Fruit fly (Drosophila melanogaster) whole organism, embryonic: Measurements from ENCODE around the gene prg.

ENCODE experiments used
- Ada2b ChIP-seq: fragments of 200-800 bp; sonication (Bioruptor generic); IDR thresholded peaks from 2 replicates; pipeline ENCODE4 v1.3.6; 2022; ENCODE audit warnings: missing biosample characterization, missing genetic modification characterization
- BEAF-32 ChIP-seq: fragments of 200-800 bp; sonication (Bioruptor generic); optimal IDR thresholded peaks from 3 replicates; lab custom pipeline; 2017; ENCODE audit warnings: missing biosample characterization, missing genetic modification characterization, mild to moderate bottlenecking, moderate library complexity, missing genetic modification reagents
- CG10366 ChIP-seq: fragments of 200-800 bp; sonication (Bioruptor generic); IDR thresholded peaks from 2 replicates; pipeline ENCODE4 v1.3.6; 2022; ENCODE audit warnings: missing biosample characterization, missing genetic modification characterization
- CG12155 ChIP-seq: fragments of 200-800 bp; sonication (Bioruptor generic); optimal IDR thresholded peaks from 3 replicates; lab custom pipeline; 2016; ENCODE audit warnings: missing biosample characterization, missing genetic modification characterization
- CG12299 ChIP-seq: fragments of 200-800 bp; sonication (Bioruptor generic); optimal IDR thresholded peaks from 2 replicates; lab custom pipeline; 2018; ENCODE audit warnings: missing biosample characterization, mild to moderate bottlenecking, missing genetic modification characterization
- CG13296 ChIP-seq: fragments of 200-800 bp; sonication (Bioruptor generic); optimal IDR thresholded peaks from 3 replicates; lab custom pipeline; 2018; ENCODE audit warnings: missing biosample characterization, mild to moderate bottlenecking, missing genetic modification characterization
- CG1602 ChIP-seq: fragments of 200-800 bp; sonication (Bioruptor generic); optimal IDR thresholded peaks from 3 replicates; lab custom pipeline; 2016; ENCODE audit warnings: missing biosample characterization, missing genetic modification characterization
- CG17568 ChIP-seq: fragments of 200-800 bp; sonication (Bioruptor generic); optimal IDR thresholded peaks from 2 replicates; lab custom pipeline; 2018; ENCODE audit warnings: missing biosample characterization, mild to moderate bottlenecking, missing genetic modification characterization, moderate library complexity
- CG17612 ChIP-seq: fragments of 200-800 bp; sonication (Bioruptor generic); IDR thresholded peaks from 2 replicates; pipeline ENCODE4 v1.3.6; 2022; ENCODE audit warnings: missing biosample characterization, missing genetic modification characterization
- CG1832 ChIP-seq: fragments of 200-800 bp; sonication (Bioruptor generic); optimal IDR thresholded peaks from 2 replicates; lab custom pipeline; 2017; ENCODE audit warnings: missing biosample characterization, mild to moderate bottlenecking, missing genetic modification characterization, inconsistent platforms
- CG18599 ChIP-seq: fragments of 200-800 bp; sonication (Bioruptor generic); optimal IDR thresholded peaks from 3 replicates; lab custom pipeline; 2017; ENCODE audit warnings: missing biosample characterization, missing genetic modification characterization, mild to moderate bottlenecking, moderate library complexity, missing genetic modification reagents
- CG2199 ChIP-seq: fragments of 200-800 bp; sonication (Bioruptor generic); IDR thresholded peaks from 3 replicates; pipeline ENCODE4 v1.3.6; 2022; ENCODE audit warnings: missing biosample characterization, missing genetic modification characterization
- CG30431 ChIP-seq: fragments of 200-800 bp; sonication (Bioruptor generic); optimal IDR thresholded peaks from 2 replicates; lab custom pipeline; 2017; ENCODE audit warnings: missing biosample characterization, missing genetic modification characterization
- CG4404 ChIP-seq: fragments of 200-800 bp; sonication (Bioruptor generic); IDR thresholded peaks from 2 replicates; pipeline ENCODE4 v1.3.6; 2022; ENCODE audit warnings: missing biosample characterization, missing genetic modification characterization
- CG4617 ChIP-seq: fragments of 200-800 bp; sonication (Bioruptor generic); optimal IDR thresholded peaks from 3 replicates; lab custom pipeline; 2016; ENCODE audit warnings: missing biosample characterization, missing genetic modification characterization, borderline replicate concordance
- CG5245 ChIP-seq: fragments of 200-800 bp; sonication (Bioruptor generic); optimal IDR thresholded peaks from 3 replicates; lab custom pipeline; 2016; ENCODE audit warnings: missing biosample characterization, missing genetic modification characterization
- CG8290 ChIP-seq, 3 experiments: fragments of 200-800 bp; sonication (Bioruptor generic); optimal IDR thresholded peaks; 2 replicates each; lab custom pipeline; 2016 to 2019; ENCODE audit warnings: missing biosample characterization in 3 of 3, missing genetic modification characterization in 3 of 3, mild to moderate bottlenecking in 2 of 3, moderate library complexity in 1 of 3
- CG8359 ChIP-seq: fragments of 200-800 bp; sonication (Bioruptor generic); optimal IDR thresholded peaks from 2 replicates; lab custom pipeline; 2017; ENCODE audit warnings: missing biosample characterization, mild to moderate bottlenecking, missing genetic modification characterization, borderline replicate concordance
- CTCF ChIP-seq: fragments of 200-800 bp; sonication (Bioruptor generic); optimal IDR thresholded peaks from 2 replicates; lab custom pipeline; 2017; ENCODE audit warnings: missing biosample characterization, mild to moderate bottlenecking, missing genetic modification characterization, moderate library complexity
- Camta ChIP-seq: fragments of 200-800 bp; sonication (Bioruptor generic); optimal IDR thresholded peaks from 2 replicates; lab custom pipeline; 2016; ENCODE audit warnings: missing biosample characterization, missing genetic modification characterization
- Dip2 ChIP-seq: fragments of 200-800 bp; sonication (Bioruptor generic); IDR thresholded peaks from 2 replicates; pipeline ENCODE4 v1.3.6; 2022; ENCODE audit warnings: missing biosample characterization, missing genetic modification characterization
- HHEX ChIP-seq: fragments of 200-800 bp; sonication (Bioruptor generic); optimal IDR thresholded peaks from 3 replicates; lab custom pipeline; 2017; ENCODE audit warnings: missing biosample characterization, mild to moderate bottlenecking, missing genetic modification characterization, missing genetic modification reagents
- Hr39 ChIP-seq: fragments of >200 bp; optimal IDR thresholded peaks from 2 replicates; lab custom pipeline; 2017
- Hsf ChIP-seq: fragments of 200-800 bp; sonication (Bioruptor generic); optimal IDR thresholded peaks from 3 replicates; lab custom pipeline; 2016; ENCODE audit warnings: missing biosample characterization, missing genetic modification characterization
- Lhr ChIP-seq: fragments of 200-800 bp; sonication (Bioruptor generic); optimal IDR thresholded peaks from 3 replicates; lab custom pipeline; 2017; ENCODE audit warnings: mild to moderate bottlenecking, missing biosample characterization, missing genetic modification reagents, missing genetic modification characterization
- MBD-R2 ChIP-seq: fragments of 200-800 bp; sonication (Bioruptor generic); IDR thresholded peaks from 2 replicates; pipeline ENCODE4 v1.3.6; 2022; ENCODE audit warnings: missing biosample characterization, missing genetic modification characterization
- NfI ChIP-seq: fragments of 200-800 bp; sonication (Bioruptor generic); optimal IDR thresholded peaks from 3 replicates; lab custom pipeline; 2018; ENCODE audit warnings: missing biosample characterization, mild to moderate bottlenecking, missing genetic modification characterization, moderate library complexity
- PHDP ChIP-seq: fragments of 200-800 bp; sonication (Bioruptor generic); optimal IDR thresholded peaks from 3 replicates; lab custom pipeline; 2018; ENCODE audit warnings: missing biosample characterization, mild to moderate bottlenecking, missing genetic modification characterization, moderate library complexity
- Ptx1 ChIP-seq: fragments of 200-800 bp; sonication (Bioruptor generic); IDR thresholded peaks from 2 replicates; pipeline ENCODE4 v1.3.6; 2022; ENCODE audit warnings: missing biosample characterization, missing genetic modification characterization
- Side ChIP-seq: fragments of 200-800 bp; sonication (Bioruptor generic); optimal IDR thresholded peaks from 2 replicates; lab custom pipeline; 2016; ENCODE audit warnings: missing biosample characterization, missing genetic modification characterization
- Spps ChIP-seq: fragments of 200-800 bp; sonication (Bioruptor generic); optimal IDR thresholded peaks from 2 replicates; lab custom pipeline; 2018; ENCODE audit warnings: missing biosample characterization, mild to moderate bottlenecking, missing genetic modification characterization
- Tbp ChIP-seq: fragments of >200 bp; optimal IDR thresholded peaks from 2 replicates; lab custom pipeline; 2018; ENCODE audit warnings: missing biosample characterization, missing genetic modification characterization
- ato ChIP-seq: fragments of 200-800 bp; sonication (Bioruptor generic); IDR thresholded peaks from 2 replicates; pipeline ENCODE4 v1.3.6; 2022; ENCODE audit warnings: missing biosample characterization, missing genetic modification characterization; ENCODE audit not compliant: partially characterized antibody
- dysf ChIP-seq: fragments of 200-800 bp; sonication (Bioruptor generic); IDR thresholded peaks from 3 replicates; pipeline ENCODE4 v1.3.6; 2022; ENCODE audit warnings: missing biosample characterization, missing genetic modification characterization
- en ChIP-seq: fragments of 200-800 bp; sonication (Bioruptor generic); optimal IDR thresholded peaks from 2 replicates; lab custom pipeline; 2016; ENCODE audit warnings: missing biosample characterization, missing genetic modification characterization
- exex ChIP-seq: fragments of 200-800 bp; sonication (Bioruptor generic); optimal IDR thresholded peaks from 4 replicates; lab custom pipeline; 2018; ENCODE audit warnings: missing biosample characterization, mild to moderate bottlenecking, missing genetic modification characterization, moderate library complexity
- fd102C ChIP-seq: fragments of 200-800 bp; sonication (Bioruptor generic); optimal IDR thresholded peaks from 2 replicates; lab custom pipeline; 2018; ENCODE audit warnings: missing biosample characterization, mild to moderate bottlenecking, missing genetic modification characterization, moderate library complexity
- gem ChIP-seq: fragments of 200-800 bp; sonication (Bioruptor generic); optimal IDR thresholded peaks from 2 replicates; lab custom pipeline; 2019; ENCODE audit warnings: missing biosample characterization, mild to moderate bottlenecking, missing genetic modification characterization, moderate library complexity
- insv ChIP-seq, 2 experiments: fragments of 200-800 bp; sonication (Bioruptor generic); optimal IDR thresholded peaks; 3 replicates each; lab custom pipeline; 2016 to 2018; ENCODE audit warnings: missing biosample characterization in 2 of 2, missing genetic modification characterization in 2 of 2
- nerfin-1 ChIP-seq: fragments of 200-800 bp; sonication (Bioruptor generic); optimal IDR thresholded peaks from 3 replicates; lab custom pipeline; 2019; ENCODE audit warnings: missing biosample characterization, mild to moderate bottlenecking, missing genetic modification characterization, moderate library complexity
- odd ChIP-seq: fragments of 200-800 bp; sonication (Bioruptor generic); optimal IDR thresholded peaks from 2 replicates; lab custom pipeline; 2017; ENCODE audit warnings: missing biosample characterization, mild to moderate bottlenecking, missing genetic modification characterization
- pfk ChIP-seq: fragments of 200-800 bp; sonication (Bioruptor generic); optimal IDR thresholded peaks from 2 replicates; lab custom pipeline; 2018; ENCODE audit warnings: missing biosample characterization, mild to moderate bottlenecking, missing genetic modification characterization, moderate library complexity
- pum ChIP-seq: fragments of 200-800 bp; sonication (Bioruptor generic); optimal IDR thresholded peaks from 2 replicates; lab custom pipeline; 2016; ENCODE audit warnings: missing biosample characterization, missing genetic modification characterization
- run ChIP-seq: fragments of 200-800 bp; sonication (Bioruptor generic); optimal IDR thresholded peaks from 3 replicates; lab custom pipeline; 2018; ENCODE audit warnings: missing biosample characterization, mild to moderate bottlenecking, missing genetic modification characterization
- sim ChIP-seq: fragments of 200-800 bp; sonication (Bioruptor generic); IDR thresholded peaks from 2 replicates; pipeline ENCODE4 v1.3.6; 2022; ENCODE audit warnings: missing biosample characterization, missing genetic modification characterization
- sna ChIP-seq: fragments of 200-800 bp; sonication (Bioruptor generic); IDR thresholded peaks from 2 replicates; pipeline ENCODE4 v1.3.6; 2022; ENCODE audit warnings: missing biosample characterization, missing genetic modification characterization; ENCODE audit not compliant: partially characterized antibody
- ssp ChIP-seq: fragments of 200-800 bp; sonication (Bioruptor generic); IDR thresholded peaks from 2 replicates; pipeline ENCODE4 v1.3.6; 2022; ENCODE audit warnings: missing biosample characterization, missing genetic modification characterization
- tup ChIP-seq: fragments of 200-800 bp; sonication (Bioruptor generic); optimal IDR thresholded peaks from 2 replicates; lab custom pipeline; 2016; ENCODE audit warnings: missing biosample characterization, mild to moderate bottlenecking, missing genetic modification characterization, moderate library complexity

Gene prg

DNA sequence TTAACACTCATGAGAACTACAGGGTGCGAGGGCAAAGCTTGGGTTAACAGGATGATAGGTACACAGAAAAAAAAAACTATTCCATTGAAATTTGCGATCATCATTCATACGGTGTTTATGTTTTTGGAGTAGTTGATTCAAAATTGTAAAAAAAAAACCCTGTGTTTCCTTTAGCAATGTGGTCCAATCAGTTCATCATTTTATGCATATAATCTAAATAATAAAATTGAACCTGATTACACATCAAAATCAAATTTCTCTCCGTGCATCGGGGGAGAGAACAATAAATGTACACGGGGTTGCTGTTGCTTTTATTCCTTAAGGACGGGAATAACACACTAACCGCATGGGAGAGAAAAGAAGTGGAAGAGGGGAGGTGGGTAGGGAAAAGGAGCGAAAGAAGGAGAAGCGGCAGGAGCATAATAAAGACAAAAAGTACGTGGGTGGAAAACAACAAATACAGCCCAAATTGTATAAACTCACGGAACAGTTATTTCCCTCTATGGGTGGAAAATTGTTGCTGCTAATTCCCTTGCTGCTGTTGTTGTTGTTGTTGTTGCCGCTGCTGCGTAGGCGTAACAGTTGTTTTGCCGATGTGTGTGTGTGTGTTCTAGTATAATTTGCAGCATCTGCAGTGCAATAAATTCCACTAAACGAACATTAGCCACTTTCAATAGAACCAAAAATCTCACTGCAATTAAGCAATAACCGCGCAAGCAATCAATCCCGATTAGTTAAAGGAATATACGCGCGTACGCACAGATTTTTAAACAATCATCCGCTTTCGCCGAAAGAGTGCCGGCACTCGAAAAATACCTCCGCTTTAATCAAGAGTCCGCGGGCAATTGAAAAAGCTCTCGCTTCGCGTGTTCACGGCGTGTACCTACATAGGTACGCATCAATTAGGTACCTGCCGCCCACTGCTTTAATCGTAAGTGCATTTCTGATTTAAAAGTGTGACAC lies 863 bp upstream of the prg start, which contains the start of gene Agpat2 (continued):
- TF ChIP-seq CG12299 (tag; lab: Kevin White, UChicago), result peak; percentile 81
- TF ChIP-seq CG2199 (GFP tag; lab: Robert Waterston, UW), result no peak
- peak; percentile 77 for TF ChIP-seq CG17568 (GFP tag; lab: Kevin White, UChicago)
- no peak; the same call in 1 of the 2 replicates for TF ChIP-seq CG17612 (GFP tag; lab: Robert Waterston, UW)
- peak; percentile 79 for TF ChIP-seq run (tag; lab: Kevin White, UChicago)
- TF ChIP-seq CG30431 (GFP tag; lab: Kevin White, UChicago), result peak; percentile 74
- peak; percentile 73 for TF ChIP-seq odd (GFP tag; lab: Kevin White, UChicago)
- no peak for TF ChIP-seq ato
- TF ChIP-seq BEAF-32 (GFP tag; lab: Kevin White, UChicago), result no peak
- no peak for TF ChIP-seq Hr39 (lab: Kevin White, UChicago)
- TF ChIP-seq pfk (GFP tag; lab: Kevin White, UChicago), result no peak
- peak; percentile 83 for TF ChIP-seq HHEX
- TF ChIP-seq sim (GFP tag; lab: Robert Waterston, UW), result 0 out of 2 replicates have a peak, but pooled peaks have one; percentile 61
- peak; percentile 82 for TF ChIP-seq Ptx1
- peak; percentile 92 for TF ChIP-seq gem
- TF ChIP-seq CG12155, result peak; percentile 70
- TF ChIP-seq Lhr (GFP tag; lab: Kevin White, UChicago), result peak; percentile 29
- TF ChIP-seq NfI (GFP tag; lab: Kevin White, UChicago), result peak; percentile 79
- TF ChIP-seq CG13296, result peak; percentile 68
- peak; percentile 87 for TF ChIP-seq dysf
- TF ChIP-seq Camta (GFP tag; lab: Kevin White, UChicago), result peak; percentile 79
- peak; percentile 59 for TF ChIP-seq CG8290 (GFP tag; optimal IDR thresholded peaks at IDR 0.05; lab: Kevin White, UChicago)
- peak in 1 of 2 experiments; percentile 58 for TF ChIP-seq CG8290 (tag; optimal IDR thresholded peaks at IDR 0.05; lab: Kevin White, UChicago)
- peak; percentile 93 for TF ChIP-seq CG18599 (GFP tag; lab: Kevin White, UChicago)
- no peak for TF ChIP-seq fd102C
- TF ChIP-seq Tbp, result no peak
- TF ChIP-seq CG1602 (GFP tag; lab: Kevin White, UChicago), result peak; percentile 71
- TF ChIP-seq PHDP (tag; lab: Kevin White, UChicago), result peak; percentile 88
- peak; percentile 67 for TF ChIP-seq CG5245
- TF ChIP-seq CG4404, result peak; percentile 58
- no peak for TF ChIP-seq sna (GFP tag; lab: Robert Waterston, UW)
- TF ChIP-seq en (GFP tag; lab: Kevin White, UChicago), result peak; percentile 67
- TF ChIP-seq ssp (GFP tag; lab: Robert Waterston, UW), result peak; percentile 66
- peak; percentile 70 for TF ChIP-seq CG8359 (GFP tag; lab: Kevin White, UChicago)
- TF ChIP-seq CG1832 (GFP tag; lab: Kevin White, UChicago), result no peak
- TF ChIP-seq CG4617 (GFP tag; lab: Kevin White, UChicago), result peak; percentile 31
- TF ChIP-seq Spps (tag; lab: Kevin White, UChicago), result peak; percentile 74
- TF ChIP-seq Ada2b (GFP tag; lab: Robert Waterston, UW), result peak; percentile 71
- TF ChIP-seq MBD-R2, result peak; percentile 42; the same call in 1 of the 2 replicates
- TF ChIP-seq insv (GFP tag; optimal IDR thresholded peaks at IDR 0.05; lab: Kevin White, UChicago), result no peak
- TF ChIP-seq CG10366 (GFP tag; lab: Robert Waterston, UW), result peak; percentile 76
- peak; percentile 70 for TF ChIP-seq pum (GFP tag; lab: Kevin White, UChicago)
- TF ChIP-seq nerfin-1 (tag; lab: Kevin White, UChicago), result peak; percentile 38
- peak; percentile 86 for TF ChIP-seq Hsf (GFP tag; lab: Kevin White, UChicago)
- TF ChIP-seq Dip2, result no peak
- peak; percentile 15 for TF ChIP-seq CTCF (GFP tag; lab: Kevin White, UChicago)
- peak; percentile 16 for TF ChIP-seq exex (tag; lab: Kevin White, UChicago)
- TF ChIP-seq Side (GFP tag; lab: Kevin White, UChicago), result peak; percentile 81
- TF ChIP-seq tup (GFP tag; lab: Kevin White, UChicago), result peak; percentile 71
